Fruit fly (Drosophila melanogaster) ovary, adult (tissue): ENCODE measurements around the gene CG9192.

Experiments
- CG17801 ChIP-seq: fragments of 200-800 bp; optimal IDR thresholded peaks from 2 replicates; lab custom pipeline; 2019; ENCODE audit warnings: missing biosample characterization, mild to moderate bottlenecking, missing genetic modification characterization, moderate library complexity; ENCODE audit not compliant: partially characterized antibody

The CG9192 gene

dm6 chr3L:1233830-1234229 lies 4.3 kb downstream of the CG9192 start, which contains the start of gene CG33966:
Gene CG33966 (plus strand): TSS chr3L:1234130.
- TF ChIP-seq CG17801 (GFP tag; lab: Kevin White, UChicago) = no peak

dm6 chr3L:1232582-1232981 lies 5.5 kb downstream of the CG9192 start, which contains the start of gene CG33965:
Gene CG33965 (plus strand): TSS chr3L:1232882.
- no peak for TF ChIP-seq CG17801 (GFP tag; lab: Kevin White, UChicago)

- no peak for TF ChIP-seq CG17801 (GFP tag; lab: Kevin White, UChicago)
These were observed 10.8 kb downstream of the CG9192 start, which contains the start of gene LysS for dm6 chr3L:1227303-1227797. Gene LysS (plus strand): TSS chr3L:1227747.

dm6 chr3L:1218596-1218995 lies 19.5 kb downstream of the CG9192 start, which contains the start of gene LysP:
Gene LysP (minus strand): TSS chr3L:1218696.
- no peak for TF ChIP-seq CG17801 (GFP tag; lab: Kevin White, UChicago)

- TF ChIP-seq CG17801 (GFP tag; lab: Kevin White, UChicago) = no peak
These were observed 21.7 kb downstream of the CG9192 start for dm6 chr3L:1216460-1216859.

- TF ChIP-seq CG17801 (GFP tag; lab: Kevin White, UChicago) = no peak
These were observed 25.5 kb downstream of the CG9192 start, which contains the start of gene LysE for dm6 chr3L:1212571-1212970. Gene LysE (plus strand): TSS chr3L:1212827.

- no peak for TF ChIP-seq CG17801 (GFP tag; lab: Kevin White, UChicago)
These were observed 26.0 kb downstream of the CG9192 start for dm6 chr3L:1212113-1212512.

dm6 chr3L:1211096-1211495 lies 27.0 kb downstream of the CG9192 start, which contains the start of gene LysD:
Gene LysD (minus strand): TSS chr3L:1211196.
- TF ChIP-seq CG17801 (GFP tag; lab: Kevin White, UChicago) = no peak

dm6 chr3L:1208206-1208605 lies 29.9 kb downstream of the CG9192 start:
- TF ChIP-seq CG17801 (GFP tag; lab: Kevin White, UChicago) = no peak

dm6 chr3L:1206682-1207421 lies 31.3 kb downstream of the CG9192 start, which contains the start of gene LysB:
Gene LysB (plus strand): TSS chr3L:1207371.
- TF ChIP-seq CG17801 (GFP tag; lab: Kevin White, UChicago) = no peak

dm6 chr3L:1204674-1205547 lies 33.2 kb downstream of the CG9192 start, which contains the start of gene CG9119:
Gene CG9119 (minus strand): TSS chr3L:1204795.
- no peak for TF ChIP-seq CG17801 (GFP tag; lab: Kevin White, UChicago)

- TF ChIP-seq CG17801 (GFP tag; lab: Kevin White, UChicago) = no peak
These were observed 34.2 kb downstream of the CG9192 start for dm6 chr3L:1203855-1204431.

- TF ChIP-seq CG17801 (GFP tag; lab: Kevin White, UChicago) = no peak
These were observed 35.4 kb downstream of the CG9192 start, which contains the start of gene meep for dm6 chr3L:1202588-1203195. Gene meep (minus strand): TSS chr3L:1203036.
